Fruit fly (Drosophila melanogaster): ENCODE results near the gene CG2983.

Gene CG2983

dm6 chr2L:2856960-2857584 is 9.6 kb downstream of the CG2983 start, which contains the start of gene CG2991 (continued):
- TF ChIP-seq Nf-YB (GFP tag; optimal IDR thresholded peaks at IDR 0.05) (peak; percentile 11), bcd (GFP tag; optimal IDR thresholded peaks at IDR 0.05) (no peak), ewg (GFP tag; optimal IDR thresholded peaks at IDR 0.05) (no peak), sna (GFP tag; IDR thresholded peaks at IDR 0.05; ENCODE audit: partially characterized antibody) (peak; percentile 87), HmgD (GFP tag; optimal IDR thresholded peaks at IDR 0.05) (no peak), ind (GFP tag; optimal IDR thresholded peaks at IDR 0.05) (no peak), gce (GFP tag; IDR thresholded peaks at IDR 0.05) (no peak), CG8944 (GFP tag; optimal IDR thresholded peaks at IDR 0.05) (no peak), Kr (GFP tag; optimal IDR thresholded peaks at IDR 0.05) (no peak), CG43689 (GFP tag; IDR thresholded peaks at IDR 0.05) (no peak), unc-4 (GFP tag; IDR thresholded peaks at IDR 0.05; ENCODE audit: partially characterized antibody) (peak; percentile 87), shn (GFP tag; optimal IDR thresholded peaks at IDR 0.05) (no peak), CG9817 (tag; optimal IDR thresholded peaks at IDR 0.05) (peak; percentile 8), CG6254 (GFP tag; optimal IDR thresholded peaks at IDR 0.05) (no peak), CG18476 (GFP tag; optimal IDR thresholded peaks at IDR 0.05) (no peak), Dip2 (GFP tag; IDR thresholded peaks at IDR 0.05) (no peak), CG8089 (GFP tag; optimal IDR thresholded peaks at IDR 0.05) (no peak), unpg (GFP tag; optimal IDR thresholded peaks at IDR 0.05) (peak; percentile 43), pita (GFP tag; optimal IDR thresholded peaks at IDR 0.05) (no peak), gcm (GFP tag; optimal IDR thresholded peaks at IDR 0.05) (no peak), CG7556 (GFP tag; optimal IDR thresholded peaks at IDR 0.05) (no peak), CG6175 (GFP tag; IDR thresholded peaks at IDR 0.05) (no peak), tgo (GFP tag; IDR thresholded peaks at IDR 0.05) (no peak), mirr (GFP tag; optimal IDR thresholded peaks at IDR 0.05) (peak; percentile 2), cad (GFP tag; optimal IDR thresholded peaks at IDR 0.05) (no peak), bbx (GFP tag; IDR thresholded peaks at IDR 0.05; ENCODE audit: partially characterized antibody) (peak; percentile 87), Optix (GFP tag; IDR thresholded peaks at IDR 0.05) (no peak), emc (GFP tag; optimal IDR thresholded peaks at IDR 0.05) (no peak), CG4424 (GFP tag; optimal IDR thresholded peaks at IDR 0.05) (no peak), da (GFP tag; optimal IDR thresholded peaks at IDR 0.05) (no peak), rib (GFP tag; IDR thresholded peaks at IDR 0.05) (peak; percentile 38; the same call in 1 of the 2 replicates), Opbp (GFP tag; IDR thresholded peaks at IDR 0.05; ENCODE audit: partially characterized antibody) (peak; percentile 94), pfk (GFP tag; optimal IDR thresholded peaks at IDR 0.05) (no peak), Tbp (GFP tag; optimal IDR thresholded peaks at IDR 0.05) (no peak), CG1792 (GFP tag; optimal IDR thresholded peaks at IDR 0.05) (no peak), CG32772 (GFP tag; IDR thresholded peaks at IDR 0.05) (no peak), Taf1 (GFP tag; IDR thresholded peaks at IDR 0.05) (no peak), CG10543 (GFP tag; optimal IDR thresholded peaks at IDR 0.05) (peak; percentile 64), CG30431 (GFP tag; optimal IDR thresholded peaks at IDR 0.05) (no peak), eyg (GFP tag; optimal IDR thresholded peaks at IDR 0.05) (no peak), CG12942 (GFP tag; optimal IDR thresholded peaks at IDR 0.05) (no peak)

Data from whole organism, embryonic.